Worm (Caenorhabditis elegans): ENCODE data around the gene C16C10.8.

Gene C16C10.8

ce11 chrIII:4119736-4120135, 44.2 kb downstream of the C16C10.8 start:
- TF ChIP-seq alr-1 (tag; optimal IDR thresholded peaks at IDR 0.05) (no peak), zag-1 (tag; optimal IDR thresholded peaks at IDR 0.05) (no peak), nhr-77 (tag; optimal IDR thresholded peaks at IDR 0.05) (no peak), lin-39 (tag; optimal IDR thresholded peaks at IDR 0.05) (no peak), unc-62 (GFP tag; optimal IDR thresholded peaks at IDR 0.05) (no peak), blmp-1 (tag; optimal IDR thresholded peaks at IDR 0.05; ENCODE audit: insufficient read depth) (no peak), gmeb-1 (tag; optimal IDR thresholded peaks at IDR 0.05) (no peak)

DNA sequence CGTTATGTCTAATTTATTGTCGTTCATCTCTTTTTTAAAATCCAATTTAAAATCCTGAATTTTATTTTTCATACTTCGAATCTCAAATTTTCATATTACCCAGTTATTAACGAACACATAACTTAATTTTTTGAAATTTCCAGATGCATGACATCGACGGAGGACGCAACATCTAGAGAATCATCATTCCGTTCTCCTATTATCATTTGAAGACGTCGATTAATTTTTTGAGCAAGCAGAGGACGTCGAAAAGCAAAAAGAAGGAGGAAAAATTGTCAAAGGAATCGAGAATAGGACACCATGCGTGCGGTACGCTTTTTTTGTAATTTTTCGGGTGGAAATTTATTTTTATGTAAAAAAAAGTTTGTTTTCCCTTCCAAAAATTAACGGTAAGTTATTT, 48.9 kb downstream of the C16C10.8 start, which contains the start of gene unc-103:
TSS of gene unc-103 (plus strand) at position 301 of the 400 bp plus-strand sequence.
- TF ChIP-seq dmd-4 (tag; optimal IDR thresholded peaks at IDR 0.05) (no peak), nhr-129 (tag; optimal IDR thresholded peaks at IDR 0.05) (no peak), nhr-6 (tag; optimal IDR thresholded peaks at IDR 0.05) (no peak), unc-39 (tag; optimal IDR thresholded peaks at IDR 0.05) (no peak), lsy-2 (tag; optimal IDR thresholded peaks at IDR 0.05) (no peak), gmeb-1 (tag; optimal IDR thresholded peaks at IDR 0.05) (no peak), elt-3 (tag; optimal IDR thresholded peaks at IDR 0.05) (no peak), unc-62 (GFP tag; optimal IDR thresholded peaks at IDR 0.05) (no peak), elt-1 (tag; optimal IDR thresholded peaks at IDR 0.05) (no peak), sem-4 (tag; optimal IDR thresholded peaks at IDR 0.05) (no peak), ama-1 (optimal IDR thresholded peaks at IDR 0.05) (no peak), unc-55 (GFP tag; optimal IDR thresholded peaks at IDR 0.05) (no peak), lin-13 (GFP tag; optimal IDR thresholded peaks at IDR 0.05) (no peak), sma-3 (GFP tag; optimal IDR thresholded peaks at IDR 0.05) (no peak), nhr-10 (tag; optimal IDR thresholded peaks at IDR 0.05) (no peak), nhr-11 (tag; optimal IDR thresholded peaks at IDR 0.05) (no peak), sma-9 (GFP tag; optimal IDR thresholded peaks at IDR 0.05) (no peak), sma-9 (tag; optimal IDR thresholded peaks at IDR 0.05) (no peak)

DNA sequence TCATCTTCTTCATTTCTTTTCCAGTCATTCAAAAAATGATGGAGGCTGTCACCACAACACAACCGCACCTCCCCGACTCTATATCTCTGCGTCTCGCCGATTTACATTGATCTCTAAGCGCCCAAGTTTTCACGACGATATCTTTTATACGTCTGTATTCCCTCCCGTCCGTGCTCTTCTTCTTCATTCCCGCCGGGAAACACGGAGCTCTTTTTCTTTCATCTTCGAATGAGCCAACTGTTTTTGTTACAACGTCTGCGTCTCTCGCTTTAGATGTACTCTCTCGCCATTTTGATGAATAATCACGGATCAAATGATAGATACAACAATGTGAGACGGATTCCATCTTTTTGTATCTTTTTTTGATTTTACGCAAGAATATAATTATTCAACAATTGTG, 50.4 kb downstream of the C16C10.8 start:
- no peak for TF ChIP-seq unc-62 (GFP tag; optimal IDR thresholded peaks at IDR 0.05)
- no peak for TF ChIP-seq ZK546.5 (tag; optimal IDR thresholded peaks at IDR 0.05)
- no peak for TF ChIP-seq sma-3 (GFP tag; optimal IDR thresholded peaks at IDR 0.05)
- no peak for TF ChIP-seq lin-13 (GFP tag; optimal IDR thresholded peaks at IDR 0.05)
- TF ChIP-seq mdl-1 (tag; optimal IDR thresholded peaks at IDR 0.05), result no peak
- no peak for TF ChIP-seq R02D3.7 (tag; optimal IDR thresholded peaks at IDR 0.05)
- no peak for TF ChIP-seq snpc-4 (tag; optimal IDR thresholded peaks at IDR 0.05)
- TF ChIP-seq fos-1 (tag; optimal IDR thresholded peaks at IDR 0.05), result no peak
- no peak for TF ChIP-seq nhr-12 (tag; optimal IDR thresholded peaks at IDR 0.05)
- TF ChIP-seq lsy-2 (tag; optimal IDR thresholded peaks at IDR 0.05), result peak in 1 of 2 experiments; percentile 52
- peak; percentile 19 for TF ChIP-seq C34F6.9 (tag; optimal IDR thresholded peaks at IDR 0.05)
- no peak for TF ChIP-seq ztf-11 (tag; optimal IDR thresholded peaks at IDR 0.05)
- no peak for TF ChIP-seq nhr-129 (tag; optimal IDR thresholded peaks at IDR 0.05)
- no peak for TF ChIP-seq blmp-1 (tag; optimal IDR thresholded peaks at IDR 0.05; ENCODE audit: insufficient read depth)
- TF ChIP-seq mbf-1 (tag; optimal IDR thresholded peaks at IDR 0.05), result no peak
- TF ChIP-seq F13H6.1 (tag; optimal IDR thresholded peaks at IDR 0.05), result peak; percentile 64
- TF ChIP-seq sma-9 (GFP tag; optimal IDR thresholded peaks at IDR 0.05), result peak; percentile 47
- TF ChIP-seq sma-9 (tag; optimal IDR thresholded peaks at IDR 0.05), result no peak

Data from whole organism, L2 larva.